Fruit fly (Drosophila melanogaster): ENCODE data around the gene rtp.

- TF ChIP-seq Myc (optimal IDR thresholded peaks at IDR 0.05) (no peak), psq (optimal IDR thresholded peaks at IDR 0.05) (no peak), ttk (optimal IDR thresholded peaks at IDR 0.05) (no peak), h (optimal IDR thresholded peaks at IDR 0.05) (no peak), Sin3A (optimal IDR thresholded peaks at IDR 0.05) (no peak), insv (optimal IDR thresholded peaks at IDR 0.05) (no peak)
Observed at dm6 chr3R:5261996-5262535, 25.0 kb upstream of the rtp start.
